Fruit fly (Drosophila melanogaster): Measurements from ENCODE around the gene Akt.
A peak's percentile ranks its signal among the peaks of the same experiment; 100 is the strongest.

Akt gene

DNA sequence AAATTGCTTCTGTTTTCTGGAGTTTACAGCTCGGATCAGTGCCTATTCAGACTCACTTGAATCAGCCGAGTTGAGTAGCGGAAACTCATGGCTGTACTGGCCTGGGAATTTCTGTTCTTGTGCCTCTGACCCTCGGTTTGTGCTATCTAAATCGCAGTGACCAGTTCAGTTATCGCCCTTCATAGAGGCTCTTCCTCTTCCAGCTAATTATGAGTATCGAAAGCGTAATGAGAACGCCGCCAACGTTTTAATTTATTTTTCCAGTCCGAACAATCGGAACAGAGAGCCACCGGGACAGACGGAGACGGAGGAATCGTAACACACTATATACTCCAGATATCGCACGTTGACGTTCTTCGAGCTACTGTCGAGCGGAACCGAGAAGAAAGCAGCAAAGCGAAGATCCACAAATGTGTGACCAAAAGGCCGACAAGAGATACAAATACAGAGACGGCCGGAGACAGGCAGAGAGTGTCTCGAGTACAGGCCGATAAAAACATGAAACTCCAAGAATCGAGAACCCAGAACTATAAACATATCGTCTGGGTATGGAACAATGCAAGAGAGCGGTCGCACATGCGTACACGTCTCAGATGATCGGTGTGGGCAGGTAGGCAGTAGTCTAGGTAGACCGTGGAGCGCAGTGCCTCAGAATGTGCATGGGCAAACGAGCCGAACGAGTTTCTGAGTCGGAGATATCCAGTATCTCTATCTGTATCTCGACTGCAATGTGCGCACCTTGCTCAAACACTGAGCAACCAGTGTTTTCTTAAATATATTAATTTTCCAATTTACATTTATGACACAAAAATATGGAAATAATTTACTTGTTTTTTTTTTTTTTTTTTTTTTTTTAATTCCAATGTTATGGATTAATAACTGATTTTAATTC, 27.1 kb upstream of the Akt start (continued):
- TF ChIP-seq nau (GFP tag; optimal IDR thresholded peaks at IDR 0.05): no peak
- TF ChIP-seq crol (GFP tag; IDR thresholded peaks at IDR 0.05): no peak
- TF ChIP-seq CG7357 (GFP tag; IDR thresholded peaks at IDR 0.05): peak; percentile 51; the same call in 1 of the 3 replicates
- TF ChIP-seq CG6272 (GFP tag; IDR thresholded peaks at IDR 0.05): peak; percentile 58; the same call in 1 of the 2 replicates
- peak; percentile 91 for TF ChIP-seq CG10959 (GFP tag; IDR thresholded peaks at IDR 0.05)
- peak; percentile 73 for TF ChIP-seq CG14050 (GFP tag; IDR thresholded peaks at IDR 0.05)
- TF ChIP-seq gsb-n (tag; optimal IDR thresholded peaks at IDR 0.05): peak; percentile 77
- no peak for TF ChIP-seq CG3838 (GFP tag; optimal IDR thresholded peaks at IDR 0.05)
- TF ChIP-seq ftz-f1 (GFP tag; optimal IDR thresholded peaks at IDR 0.05): no peak
- TF ChIP-seq Doc3 (GFP tag; IDR thresholded peaks at IDR 0.05; ENCODE audit: partially characterized antibody): no peak
- no peak for TF ChIP-seq Myb (GFP tag; optimal IDR thresholded peaks at IDR 0.05)
- peak; percentile 88 for TF ChIP-seq dmrt11E (tag; optimal IDR thresholded peaks at IDR 0.05)
- TF ChIP-seq CG17612 (GFP tag; IDR thresholded peaks at IDR 0.05): no peak
- TF ChIP-seq CG12155 (GFP tag; optimal IDR thresholded peaks at IDR 0.05): peak; percentile 55
- peak; percentile 24 for TF ChIP-seq dm (GFP tag; optimal IDR thresholded peaks at IDR 0.05)
- no peak for TF ChIP-seq yki (optimal IDR thresholded peaks at IDR 0.05)
- peak; percentile 21 for TF ChIP-seq CG31388 (GFP tag; optimal IDR thresholded peaks at IDR 0.05)
- TF ChIP-seq dati (GFP tag; IDR thresholded peaks at IDR 0.05): no peak
- no peak for TF ChIP-seq CG8359 (GFP tag; optimal IDR thresholded peaks at IDR 0.05; ENCODE audit: borderline replicate concordance)
- peak in 1 of 2 experiments; percentile 70 for TF ChIP-seq chif (GFP tag; optimal IDR thresholded peaks at IDR 0.05)
- TF ChIP-seq YL-1 (GFP tag; optimal IDR thresholded peaks at IDR 0.05): no peak
- peak; percentile 86 for TF ChIP-seq CG8924 (tag; optimal IDR thresholded peaks at IDR 0.05)
- TF ChIP-seq CG11695 (GFP tag; IDR thresholded peaks at IDR 0.05): peak; percentile 83
- peak; percentile 90 for TF ChIP-seq CG17829 (tag; optimal IDR thresholded peaks at IDR 0.05)
- TF ChIP-seq ems (GFP tag; optimal IDR thresholded peaks at IDR 0.05): peak; percentile 36
- TF ChIP-seq ro (GFP tag; IDR thresholded peaks at IDR 0.05): peak; percentile 30; the same call in 1 of the 2 replicates
- peak; percentile 52 for TF ChIP-seq CG2875 (GFP tag; optimal IDR thresholded peaks at IDR 0.05)
- TF ChIP-seq D19B (GFP tag; optimal IDR thresholded peaks at IDR 0.05): no peak
- TF ChIP-seq ara (GFP tag; IDR thresholded peaks at IDR 0.05): peak; percentile 92
- TF ChIP-seq CG11398 (GFP tag; optimal IDR thresholded peaks at IDR 0.05): peak; percentile 17
- no peak for TF ChIP-seq CG10321 (GFP tag; IDR thresholded peaks at IDR 0.05)
- no peak for TF ChIP-seq shn (GFP tag; optimal IDR thresholded peaks at IDR 0.05)
- no peak for TF ChIP-seq pnt (GFP tag; optimal IDR thresholded peaks at IDR 0.05)
- TF ChIP-seq CG3163 (GFP tag; optimal IDR thresholded peaks at IDR 0.05): no peak
- TF ChIP-seq CG8765 (GFP tag; IDR thresholded peaks at IDR 0.05): no peak; the same call in 1 of the 2 replicates
- TF ChIP-seq H15 (GFP tag; IDR thresholded peaks at IDR 0.05): peak; percentile 78
- TF ChIP-seq NC2α (GFP tag; optimal IDR thresholded peaks at IDR 0.05): no peak
- no peak for TF ChIP-seq tna (GFP tag; IDR thresholded peaks at IDR 0.05; ENCODE audit: partially characterized antibody)
- peak; percentile 48 for TF ChIP-seq CoRest (tag; optimal IDR thresholded peaks at IDR 0.05)
- no peak for TF ChIP-seq mam (GFP tag; optimal IDR thresholded peaks at IDR 0.05)
- TF ChIP-seq CG15514 (GFP tag; optimal IDR thresholded peaks at IDR 0.05): no peak
- no peak for TF ChIP-seq ham (GFP tag; IDR thresholded peaks at IDR 0.05)
- TF ChIP-seq D (optimal IDR thresholded peaks at IDR 0.05): no peak
- peak; percentile 62 for TF ChIP-seq D (GFP tag; optimal IDR thresholded peaks at IDR 0.05)
- peak; percentile 78 for TF ChIP-seq CG12391 (tag; optimal IDR thresholded peaks at IDR 0.05)
- TF ChIP-seq CG13424 (tag; optimal IDR thresholded peaks at IDR 0.05): peak; percentile 48
- peak; percentile 16 for TF ChIP-seq gfzf (GFP tag; optimal IDR thresholded peaks at IDR 0.05)
- TF ChIP-seq al (GFP tag; IDR thresholded peaks at IDR 0.05): no peak
- TF ChIP-seq CG11085 (GFP tag; IDR thresholded peaks at IDR 0.05): no peak
- TF ChIP-seq nmo (GFP tag; optimal IDR thresholded peaks at IDR 0.05): peak; percentile 64
